Fruit fly (Drosophila melanogaster) whole organism, prepupa: Measurements from ENCODE around the gene CG17207.

Experiments used
- CG10631 ChIP-seq: fragments of 200-800 bp; sonication (Bioruptor generic); optimal IDR thresholded peaks from 2 replicates; lab custom pipeline; 2016; ENCODE audit warnings: missing biosample characterization, missing genetic modification characterization
- CG10669 ChIP-seq: fragments of 200-800 bp; sonication (Bioruptor generic); optimal IDR thresholded peaks from 3 replicates; lab custom pipeline; 2018; ENCODE audit warnings: missing biosample characterization, mild to moderate bottlenecking, missing genetic modification characterization, moderate library complexity
- CG11762 ChIP-seq: fragments of 200-800 bp; sonication (Bioruptor generic); optimal IDR thresholded peaks from 3 replicates; lab custom pipeline; 2016; ENCODE audit warnings: missing biosample characterization, missing genetic modification characterization; ENCODE audit not compliant: insufficient read depth
- CG11902 ChIP-seq: fragments of 200-800 bp; sonication (Bioruptor generic); optimal IDR thresholded peaks from 3 replicates; lab custom pipeline; 2016; ENCODE audit warnings: missing biosample characterization, missing genetic modification characterization
- CG15336 ChIP-seq: fragments of 200-800 bp; sonication (Bioruptor generic); IDR thresholded peaks from 2 replicates; pipeline ENCODE4 v1.3.6; 2022; ENCODE audit warnings: missing biosample characterization, missing genetic modification characterization
- CG3032 ChIP-seq: fragments of 200-800 bp; optimal IDR thresholded peaks from 2 replicates; lab custom pipeline; 2019; ENCODE audit warnings: missing biosample characterization, mild to moderate bottlenecking, missing genetic modification characterization, moderate library complexity
- CG31627 ChIP-seq: fragments of 200-800 bp; sonication (Bioruptor generic); optimal IDR thresholded peaks from 3 replicates; lab custom pipeline; 2016; ENCODE audit warnings: missing biosample characterization, missing genetic modification characterization
- CG32006 ChIP-seq: fragments of 200-800 bp; sonication (Bioruptor generic); optimal IDR thresholded peaks from 3 replicates; lab custom pipeline; 2017; ENCODE audit warnings: missing biosample characterization, mild to moderate bottlenecking, missing genetic modification characterization
- CG34406 ChIP-seq: fragments of 200-800 bp; sonication (Bioruptor generic); optimal IDR thresholded peaks from 3 replicates; lab custom pipeline; 2016; ENCODE audit warnings: missing biosample characterization, missing genetic modification characterization
- CG3919 ChIP-seq: fragments of 200-800 bp; sonication (Bioruptor generic); optimal IDR thresholded peaks from 3 replicates; lab custom pipeline; 2016; ENCODE audit warnings: missing biosample characterization, missing genetic modification characterization
- CG4318 ChIP-seq: fragments of 200-800 bp; sonication (Bioruptor generic); optimal IDR thresholded peaks from 3 replicates; lab custom pipeline; 2017; ENCODE audit warnings: missing biosample characterization, mild to moderate bottlenecking, missing genetic modification characterization
- CG6163 ChIP-seq: fragments of 200-800 bp; sonication (Bioruptor generic); IDR thresholded peaks from 3 replicates; pipeline ENCODE4 v1.3.6; 2022; ENCODE audit warnings: missing biosample characterization, missing genetic modification characterization
- CG6276 ChIP-seq: fragments of 200-800 bp; sonication (Bioruptor generic); optimal IDR thresholded peaks from 2 replicates; lab custom pipeline; 2017; ENCODE audit warnings: missing biosample characterization, mild to moderate bottlenecking, missing genetic modification characterization
- CG6792 ChIP-seq: fragments of 200-800 bp; sonication (Bioruptor generic); optimal IDR thresholded peaks from 3 replicates; lab custom pipeline; 2016; ENCODE audit warnings: missing biosample characterization, missing genetic modification characterization
- CG6808 ChIP-seq: fragments of 200-800 bp; sonication (Bioruptor generic); optimal IDR thresholded peaks from 3 replicates; lab custom pipeline; 2017; ENCODE audit warnings: missing biosample characterization, missing genetic modification characterization, mild to moderate bottlenecking, moderate library complexity, missing genetic modification reagents
- CG6854 ChIP-seq: fragments of 200-800 bp; sonication (Bioruptor generic); optimal IDR thresholded peaks from 2 replicates; lab custom pipeline; 2017; ENCODE audit warnings: missing biosample characterization, mild to moderate bottlenecking, missing genetic modification characterization
- CG7368 ChIP-seq: fragments of 200-800 bp; sonication (Bioruptor generic); optimal IDR thresholded peaks from 3 replicates; lab custom pipeline; 2016; ENCODE audit warnings: missing biosample characterization, missing genetic modification characterization
- CG8119 ChIP-seq: fragments of 200-800 bp; sonication (Bioruptor generic); IDR thresholded peaks from 3 replicates; pipeline ENCODE4 v1.3.6; 2022; ENCODE audit warnings: missing biosample characterization, missing genetic modification characterization
- CG8319 ChIP-seq: fragments of 200-800 bp; sonication (Bioruptor generic); optimal IDR thresholded peaks from 3 replicates; lab custom pipeline; 2016; ENCODE audit warnings: missing biosample characterization, missing genetic modification characterization
- CG8632 ChIP-seq: fragments of 200-800 bp; sonication (Bioruptor generic); optimal IDR thresholded peaks from 3 replicates; lab custom pipeline; 2016; ENCODE audit warnings: missing biosample characterization, missing genetic modification characterization
- CG9139 ChIP-seq: fragments of 200-800 bp; sonication (Bioruptor generic); optimal IDR thresholded peaks from 3 replicates; lab custom pipeline; 2017; ENCODE audit warnings: missing biosample characterization, mild to moderate bottlenecking, missing genetic modification characterization
- Eip78C ChIP-seq: fragments of 200-800 bp; sonication (Bioruptor generic); peaks from one replicate; lab custom pipeline; 2016; ENCODE audit warnings: missing biosample characterization, missing genetic modification characterization
- Eip93F ChIP-seq: fragments of 200-800 bp; sonication (Bioruptor generic); optimal IDR thresholded peaks from 2 replicates; lab custom pipeline; 2016; ENCODE audit warnings: missing biosample characterization, mild to moderate bottlenecking, missing genetic modification characterization
- Ets21C ChIP-seq: fragments of 200-800 bp; sonication (Bioruptor generic); optimal IDR thresholded peaks from 3 replicates; lab custom pipeline; 2016; ENCODE audit warnings: missing biosample characterization, missing genetic modification characterization
- Ets96B ChIP-seq: fragments of 200-800 bp; optimal IDR thresholded peaks from 2 replicates; lab custom pipeline; 2019; ENCODE audit warnings: missing biosample characterization, mild to moderate bottlenecking, missing genetic modification characterization, moderate library complexity
- Hr38 ChIP-seq: sonication (Bioruptor generic); optimal IDR thresholded peaks from 2 replicates; lab custom pipeline; 2016; ENCODE audit warnings: missing biosample characterization, missing genetic modification characterization
- Hr39 ChIP-seq: fragments of 200-800 bp; sonication (Bioruptor generic); optimal IDR thresholded peaks from 2 replicates; lab custom pipeline; 2016; ENCODE audit warnings: missing biosample characterization, missing genetic modification characterization
- Lpt ChIP-seq: fragments of 200-800 bp; sonication (Bioruptor generic); optimal IDR thresholded peaks from 3 replicates; lab custom pipeline; 2016; ENCODE audit warnings: missing biosample characterization, missing genetic modification characterization
- Met ChIP-seq: fragments of 200-800 bp; sonication (Bioruptor generic); optimal IDR thresholded peaks from 3 replicates; lab custom pipeline; 2016; ENCODE audit warnings: missing biosample characterization, missing genetic modification characterization
- Sox102F ChIP-seq: fragments of 200-800 bp; sonication (Bioruptor generic); optimal IDR thresholded peaks from 2 replicates; lab custom pipeline; 2016; ENCODE audit warnings: missing biosample characterization, mild to moderate bottlenecking, missing genetic modification characterization
- Sox15 ChIP-seq: fragments of 200-800 bp; sonication (Bioruptor generic); optimal IDR thresholded peaks from 3 replicates; lab custom pipeline; 2016; ENCODE audit warnings: missing biosample characterization, missing genetic modification characterization
- achi ChIP-seq: fragments of 200-800 bp; sonication (Bioruptor generic); optimal IDR thresholded peaks from 3 replicates; lab custom pipeline; 2016; ENCODE audit warnings: missing biosample characterization, missing genetic modification characterization
- acj6 ChIP-seq: fragments of 200-800 bp; sonication (Bioruptor generic); optimal IDR thresholded peaks from 3 replicates; lab custom pipeline; 2016; ENCODE audit warnings: missing biosample characterization, missing genetic modification characterization
- cyc ChIP-seq: fragments of 200-800 bp; sonication (Bioruptor generic); optimal IDR thresholded peaks from 3 replicates; lab custom pipeline; 2016; ENCODE audit warnings: missing biosample characterization, missing genetic modification characterization
- dac ChIP-seq: fragments of 200-800 bp; sonication (Bioruptor generic); optimal IDR thresholded peaks from 2 replicates; lab custom pipeline; 2017; ENCODE audit warnings: missing biosample characterization, mild to moderate bottlenecking, missing genetic modification characterization
- dsx ChIP-seq: fragments of 200-800 bp; optimal IDR thresholded peaks from 3 replicates; lab custom pipeline; 2019; ENCODE audit warnings: missing biosample characterization, mild to moderate bottlenecking, missing genetic modification characterization, moderate library complexity; ENCODE audit not compliant: poor library complexity, severe bottlenecking
- eg ChIP-seq: fragments of 200-800 bp; sonication (Bioruptor generic); IDR thresholded peaks from 3 replicates; pipeline ENCODE4 v1.3.6; 2022; ENCODE audit warnings: missing biosample characterization, missing genetic modification characterization
- fd59A ChIP-seq: fragments of 200-800 bp; sonication (Bioruptor generic); optimal IDR thresholded peaks from 2 replicates; lab custom pipeline; 2017; ENCODE audit warnings: missing biosample characterization, mild to moderate bottlenecking, missing genetic modification characterization, missing genetic modification reagents
- fd85E ChIP-seq: fragments of 200-800 bp; sonication (Bioruptor generic); optimal IDR thresholded peaks from 3 replicates; lab custom pipeline; 2016; ENCODE audit warnings: missing biosample characterization, missing genetic modification characterization
- fkh ChIP-seq: fragments of 200-800 bp; sonication (Bioruptor generic); optimal IDR thresholded peaks from 3 replicates; lab custom pipeline; 2017; ENCODE audit warnings: missing biosample characterization, mild to moderate bottlenecking, missing genetic modification characterization, moderate library complexity
- lz ChIP-seq: fragments of 200-800 bp; sonication (Bioruptor generic); optimal IDR thresholded peaks from 3 replicates; lab custom pipeline; 2016; ENCODE audit warnings: missing biosample characterization, missing genetic modification characterization
- net ChIP-seq: fragments of 200-800 bp; sonication (Bioruptor generic); optimal IDR thresholded peaks from 3 replicates; lab custom pipeline; 2016; ENCODE audit warnings: missing biosample characterization, missing genetic modification characterization
- salr ChIP-seq, 2 experiments: fragments of 200-800 bp; sonication (Bioruptor generic); optimal IDR thresholded peaks; 3 replicates each; lab custom pipeline; 2016 to 2018; ENCODE audit warnings: missing biosample characterization in 2 of 2, missing genetic modification characterization in 2 of 2, mild to moderate bottlenecking in 1 of 2
- spab ChIP-seq: fragments of 200-800 bp; sonication (Bioruptor generic); optimal IDR thresholded peaks from 2 replicates; lab custom pipeline; 2017; ENCODE audit warnings: missing biosample characterization, mild to moderate bottlenecking, missing genetic modification characterization, missing genetic modification reagents
- ss ChIP-seq, 2 experiments: fragments of 200-800 bp; sonication (Bioruptor generic); optimal IDR thresholded peaks; 2 replicates in 1 of 2; 3 replicates in 1 of 2; lab custom pipeline; 2017 to 2018; ENCODE audit warnings: mild to moderate bottlenecking in 2 of 2, missing biosample characterization in 2 of 2, missing genetic modification characterization in 2 of 2, moderate library complexity in 1 of 2
- svp ChIP-seq: fragments of 200-800 bp; sonication (Bioruptor generic); peaks from one replicate; lab custom pipeline; 2016; ENCODE audit warnings: missing biosample characterization, missing genetic modification characterization
- topi ChIP-seq: fragments of 200-800 bp; sonication (Bioruptor generic); optimal IDR thresholded peaks from 3 replicates; lab custom pipeline; 2016; ENCODE audit warnings: missing biosample characterization, missing genetic modification characterization
- vri ChIP-seq: fragments of 200-800 bp; sonication (Bioruptor generic); optimal IDR thresholded peaks from 3 replicates; lab custom pipeline; 2016; ENCODE audit warnings: missing biosample characterization, mild to moderate bottlenecking, missing genetic modification characterization

CG17207 gene

DNA sequence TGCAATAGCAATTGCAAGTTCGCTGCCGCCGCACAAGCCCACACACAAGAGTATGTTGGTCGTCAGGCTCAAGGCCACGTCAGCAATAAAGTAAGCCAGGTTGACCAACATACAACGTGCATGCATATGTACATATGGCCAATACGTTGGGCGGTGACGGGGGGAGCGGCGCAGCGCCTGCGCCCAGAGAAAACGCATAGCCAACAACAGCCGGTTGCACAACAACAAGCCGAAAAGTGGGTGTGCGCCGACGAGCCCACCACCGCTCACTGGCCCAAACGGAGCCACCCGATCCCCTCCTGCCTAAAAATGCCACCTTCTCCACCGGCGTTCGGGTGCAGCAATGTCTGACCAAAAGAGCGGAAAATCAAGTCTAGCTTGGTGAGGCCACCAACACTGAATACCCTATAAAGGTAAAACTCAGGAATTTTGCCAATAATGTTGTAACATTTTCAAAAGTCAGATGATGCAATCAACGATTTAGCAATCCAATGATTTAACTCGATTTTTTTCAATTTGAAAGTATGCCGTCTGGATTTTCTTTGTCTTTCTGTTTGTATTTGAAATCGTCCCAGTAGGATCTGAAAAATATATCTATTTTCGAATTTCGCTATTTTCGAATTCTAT is 13.1 kb upstream of the CG17207 start, which contains the start of gene CG5509:
Gene CG5509, plus strand, starts transcription at position 577 of the 627 bp plus-strand sequence.
- TF ChIP-seq achi (GFP tag; lab: Kevin White, UChicago) (no peak), Hr38 (GFP tag; lab: Kevin White, UChicago) (no peak), Sox102F (no peak), spab (no peak), CG6854 (no peak), CG8632 (GFP tag; lab: Kevin White, UChicago) (no peak), acj6 (GFP tag; lab: Kevin White, UChicago) (no peak), CG8119 (no peak), vri (GFP tag; lab: Kevin White, UChicago) (no peak), topi (GFP tag; lab: Kevin White, UChicago) (no peak), CG15336 (peak; percentile 29; the same call in 1 of the 2 replicates), CG10669 (no peak), Sox15 (GFP tag; lab: Kevin White, UChicago) (no peak), salr (GFP tag; optimal IDR thresholded peaks at IDR 0.05; lab: Kevin White, UChicago) (no peak), CG4318 (no peak), Met (GFP tag; lab: Kevin White, UChicago) (no peak), dsx (GFP tag; lab: Kevin White, UChicago) (peak; percentile 28), CG10631 (no peak), svp (GFP tag; lab: Kevin White, UChicago) (no peak), Eip78C (GFP tag; lab: Kevin White, UChicago) (peak; percentile 22), CG6276 (no peak), eg (GFP tag; lab: Robert Waterston, UW) (peak; percentile 52; the same call in 2 of the 3 replicates), CG6163 (GFP tag; lab: Robert Waterston, UW) (no peak), CG32006 (GFP tag; lab: Kevin White, UChicago) (no peak), Hr39 (GFP tag; lab: Kevin White, UChicago) (no peak)

DNA sequence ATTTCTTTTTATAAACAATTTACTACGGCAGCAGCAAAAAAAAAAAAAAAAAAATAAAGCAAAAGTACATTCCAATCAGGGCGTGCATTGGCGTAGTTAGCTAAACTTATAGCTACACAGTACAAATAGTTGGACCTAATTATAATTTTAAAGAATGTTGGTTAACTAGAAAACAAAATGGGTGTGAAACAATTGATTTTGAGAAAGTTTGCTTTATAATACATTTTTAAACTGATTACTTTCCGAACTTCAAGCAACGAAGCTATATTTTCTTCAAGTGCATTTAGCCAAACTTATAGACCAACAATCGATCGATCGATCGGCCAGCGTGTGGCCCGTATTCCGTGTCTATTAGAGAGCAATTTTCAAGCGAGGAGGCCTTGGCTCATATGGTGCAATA is 12.4 kb upstream of the CG17207 start:
- TF ChIP-seq CG11762, result peak; percentile 6
- TF ChIP-seq CG8319 (GFP tag; lab: Kevin White, UChicago), result peak; percentile 14
- TF ChIP-seq CG8119, result peak; percentile 53; the same call in 2 of the 3 replicates
- peak; percentile 5 for TF ChIP-seq CG31627
- TF ChIP-seq Sox15 (GFP tag; lab: Kevin White, UChicago), result no peak
- no peak for TF ChIP-seq fd59A (GFP tag; lab: Kevin White, UChicago)
- no peak for TF ChIP-seq CG7368 (GFP tag; lab: Kevin White, UChicago)
- no peak for TF ChIP-seq CG4318
- no peak for TF ChIP-seq ss (GFP tag; optimal IDR thresholded peaks at IDR 0.05; lab: Kevin White, UChicago)
- no peak for TF ChIP-seq CG10669
- TF ChIP-seq Lpt (GFP tag; lab: Kevin White, UChicago), result no peak
- TF ChIP-seq CG34406 (GFP tag; lab: Kevin White, UChicago), result no peak
- TF ChIP-seq Hr39 (GFP tag; lab: Kevin White, UChicago), result no peak
- TF ChIP-seq Sox102F, result no peak
- no peak for TF ChIP-seq Eip93F (GFP tag; lab: Kevin White, UChicago)
- no peak for TF ChIP-seq CG9139
- TF ChIP-seq net (GFP tag; lab: Kevin White, UChicago), result peak; percentile 30
- no peak for TF ChIP-seq Ets21C (GFP tag; lab: Kevin White, UChicago)
- TF ChIP-seq CG6808 (GFP tag; lab: Kevin White, UChicago), result no peak
- TF ChIP-seq CG11902 (GFP tag; lab: Kevin White, UChicago), result peak; percentile 24
- TF ChIP-seq CG3032 (tag; lab: Kevin White, UChicago), result peak; percentile 23
- TF ChIP-seq CG3919 (GFP tag; lab: Kevin White, UChicago), result peak; percentile 30
- TF ChIP-seq dac (GFP tag; lab: Kevin White, UChicago), result no peak
- no peak for TF ChIP-seq lz (GFP tag; lab: Kevin White, UChicago)
- TF ChIP-seq fkh (GFP tag; lab: Kevin White, UChicago), result no peak
- no peak for TF ChIP-seq fd85E (GFP tag; lab: Kevin White, UChicago)
- TF ChIP-seq vri (GFP tag; lab: Kevin White, UChicago), result no peak
- no peak for TF ChIP-seq salr (GFP tag; optimal IDR thresholded peaks at IDR 0.05; lab: Kevin White, UChicago)
- no peak for TF ChIP-seq CG6792 (GFP tag; lab: Kevin White, UChicago)
- peak; percentile 7 for TF ChIP-seq Ets96B (tag; lab: Kevin White, UChicago)
- TF ChIP-seq eg (GFP tag; lab: Robert Waterston, UW), result peak; percentile 65; the same call in 1 of the 3 replicates
- no peak for TF ChIP-seq acj6 (GFP tag; lab: Kevin White, UChicago)
- peak; percentile 71 for TF ChIP-seq CG15336
- peak; percentile 58 for TF ChIP-seq CG32006 (GFP tag; lab: Kevin White, UChicago)
- no peak for TF ChIP-seq cyc (GFP tag; lab: Kevin White, UChicago)
- TF ChIP-seq CG10631, result no peak
